Fruit fly (Drosophila melanogaster) whole organism, adult: ENCODE measurements around the gene por.

Source experiments
- CG11617 ChIP-seq: fragments of 200-800 bp; sonication (Bioruptor generic); optimal IDR thresholded peaks from 2 replicates; lab custom pipeline; 2017; ENCODE audit warnings: mild to moderate bottlenecking, missing biosample characterization, missing genetic modification reagents, missing genetic modification characterization
- CG12768 ChIP-seq: fragments of 200-800 bp; sonication (Bioruptor generic); optimal IDR thresholded peaks from 2 replicates; lab custom pipeline; 2017; ENCODE audit warnings: missing biosample characterization, missing genetic modification characterization, mild to moderate bottlenecking, moderate library complexity, missing genetic modification reagents
- CG14711 ChIP-seq: fragments of 200-800 bp; sonication (Bioruptor generic); optimal IDR thresholded peaks from 2 replicates; lab custom pipeline; 2018; ENCODE audit warnings: missing biosample characterization, mild to moderate bottlenecking, missing genetic modification characterization, moderate library complexity
- CG1620 ChIP-seq: fragments of 200-800 bp; sonication (Bioruptor generic); optimal IDR thresholded peaks from 2 replicates; lab custom pipeline; 2016; ENCODE audit warnings: missing biosample characterization, missing genetic modification characterization
- CG33017 ChIP-seq: fragments of 200-800 bp; sonication (Bioruptor generic); optimal IDR thresholded peaks from 2 replicates; lab custom pipeline; 2018; ENCODE audit warnings: missing biosample characterization, mild to moderate bottlenecking, missing genetic modification characterization, moderate library complexity
- CG5204 ChIP-seq: fragments of 200-800 bp; sonication (Bioruptor generic); optimal IDR thresholded peaks from 2 replicates; lab custom pipeline; 2016; ENCODE audit warnings: missing biosample characterization, missing genetic modification characterization
- CG7045 ChIP-seq: fragments of 200-800 bp; sonication (Bioruptor generic); optimal IDR thresholded peaks from 2 replicates; lab custom pipeline; 2017; ENCODE audit warnings: missing biosample characterization, mild to moderate bottlenecking, missing genetic modification characterization
- CG7101 ChIP-seq: fragments of 200-800 bp; sonication (Bioruptor generic); optimal IDR thresholded peaks from 2 replicates; lab custom pipeline; 2018; ENCODE audit warnings: missing biosample characterization, mild to moderate bottlenecking, missing genetic modification characterization, moderate library complexity
- Clk ChIP-seq: fragments of 200-800 bp; sonication (Bioruptor generic); optimal IDR thresholded peaks from 2 replicates; lab custom pipeline; 2017; ENCODE audit warnings: missing biosample characterization, missing genetic modification characterization
- Crg-1 ChIP-seq: fragments of 200-800 bp; sonication (Bioruptor generic); optimal IDR thresholded peaks from 2 replicates; lab custom pipeline; 2016; ENCODE audit warnings: missing biosample characterization, missing genetic modification characterization
- Hr96 ChIP-seq: fragments of 200-800 bp; sonication (Bioruptor generic); optimal IDR thresholded peaks from 2 replicates; lab custom pipeline; 2016; ENCODE audit warnings: missing biosample characterization, missing genetic modification characterization
- Mnt ChIP-seq: fragments of 200-800 bp; sonication (Bioruptor generic); optimal IDR thresholded peaks from 2 replicates; lab custom pipeline; 2016; ENCODE audit warnings: missing biosample characterization, mild to moderate bottlenecking, missing genetic modification characterization
- bab1 ChIP-seq: fragments of 200-800 bp; sonication (Bioruptor generic); optimal IDR thresholded peaks from 3 replicates; lab custom pipeline; 2019; ENCODE audit warnings: missing biosample characterization, mild to moderate bottlenecking, missing genetic modification characterization, moderate library complexity
- cic ChIP-seq: fragments of 200-800 bp; sonication (Bioruptor generic); optimal IDR thresholded peaks from 2 replicates; lab custom pipeline; 2017; ENCODE audit warnings: missing biosample characterization, mild to moderate bottlenecking, missing genetic modification characterization, moderate library complexity
- cnc ChIP-seq, 2 experiments: fragments of >200 bp; optimal IDR thresholded peaks; 2 replicates each; lab custom pipeline; 2017
- kay ChIP-seq: fragments of 200-800 bp; sonication (Bioruptor generic); peaks from one replicate; lab custom pipeline; 2016; ENCODE audit warnings: missing biosample characterization, missing genetic modification characterization, borderline replicate concordance
- ovo ChIP-seq: fragments of 200-800 bp; sonication (Bioruptor generic); optimal IDR thresholded peaks from 2 replicates; lab custom pipeline; 2016; ENCODE audit warnings: missing biosample characterization, missing genetic modification characterization
- pad ChIP-seq: fragments of 200-800 bp; sonication (Bioruptor generic); optimal IDR thresholded peaks from 3 replicates; lab custom pipeline; 2017; ENCODE audit warnings: missing biosample characterization, missing genetic modification characterization, mild to moderate bottlenecking, moderate library complexity, missing genetic modification reagents
- tj ChIP-seq: fragments of 200-800 bp; sonication (Bioruptor generic); optimal IDR thresholded peaks from 3 replicates; lab custom pipeline; 2017; ENCODE audit warnings: missing biosample characterization, mild to moderate bottlenecking, missing genetic modification characterization, moderate library complexity
- toe ChIP-seq: fragments of 200-800 bp; sonication (Bioruptor generic); optimal IDR thresholded peaks from 2 replicates; lab custom pipeline; 2016; ENCODE audit warnings: missing biosample characterization, missing genetic modification characterization

The por gene

dm6 chrX:18405567-18406059 lies 26.0 kb upstream of the por start:
- TF ChIP-seq CG7101 (tag; lab: Kevin White, UChicago) (peak; percentile 17), CG7045 (GFP tag; lab: Kevin White, UChicago) (peak; percentile 31), CG14711 (tag; lab: Kevin White, UChicago) (peak; percentile 57), toe (GFP tag; lab: Kevin White, UChicago) (peak; percentile 28), CG33017 (peak; percentile 46), Clk (GFP tag; lab: Kevin White, UChicago) (no peak), Mnt (GFP tag; lab: Kevin White, UChicago) (no peak), CG11617 (GFP tag; lab: Kevin White, UChicago) (peak; percentile 7), CG12768 (no peak), Hr96 (GFP tag; lab: Kevin White, UChicago) (peak; percentile 32)

dm6 chrX:18404632-18405238 lies 25.1 kb upstream of the por start:
- TF ChIP-seq CG33017, result no peak
- peak; percentile 55 for TF ChIP-seq cic (GFP tag; lab: Kevin White, UChicago)
- peak; percentile 54 for TF ChIP-seq CG5204
- peak; percentile 13 for TF ChIP-seq bab1 (GFP tag; lab: Kevin White, UChicago)
- TF ChIP-seq tj (GFP tag; lab: Kevin White, UChicago), result peak; percentile 46
- TF ChIP-seq toe (GFP tag; lab: Kevin White, UChicago), result no peak
- peak; percentile 8 for TF ChIP-seq CG7101 (tag; lab: Kevin White, UChicago)
- TF ChIP-seq CG12768, result no peak
- TF ChIP-seq ovo (GFP tag; lab: Kevin White, UChicago), result peak; percentile 12
- TF ChIP-seq pad (GFP tag; lab: Kevin White, UChicago), result peak; percentile 28
- TF ChIP-seq CG1620 (GFP tag; lab: Kevin White, UChicago), result no peak
- peak; percentile 52 for TF ChIP-seq Hr96 (GFP tag; lab: Kevin White, UChicago)
- peak; percentile 51 for TF ChIP-seq CG11617 (GFP tag; lab: Kevin White, UChicago)
- peak; percentile 91 for TF ChIP-seq kay (GFP tag; lab: Kevin White, UChicago)

dm6 chrX:18404150-18404631 lies 24.5 kb upstream of the por start:
- TF ChIP-seq CG14711 (tag; lab: Kevin White, UChicago) (no peak), ovo (GFP tag; lab: Kevin White, UChicago) (no peak), Mnt (GFP tag; lab: Kevin White, UChicago) (peak; percentile 12), cic (GFP tag; lab: Kevin White, UChicago) (no peak), CG11617 (GFP tag; lab: Kevin White, UChicago) (no peak), tj (GFP tag; lab: Kevin White, UChicago) (peak; percentile 77)

- no peak for TF ChIP-seq cnc (optimal IDR thresholded peaks at IDR 0.05; lab: Kevin White, UChicago)
- no peak for TF ChIP-seq toe (GFP tag; lab: Kevin White, UChicago)
- no peak for TF ChIP-seq Hr96 (GFP tag; lab: Kevin White, UChicago)
- no peak for TF ChIP-seq kay (GFP tag; lab: Kevin White, UChicago)
- no peak for TF ChIP-seq CG12768
These were observed 22.9 kb upstream of the por start for dm6 chrX:18402564-18402963.

- TF ChIP-seq CG5204, result no peak
- TF ChIP-seq pad (GFP tag; lab: Kevin White, UChicago), result no peak
- TF ChIP-seq Clk (GFP tag; lab: Kevin White, UChicago), result no peak
- TF ChIP-seq toe (GFP tag; lab: Kevin White, UChicago), result no peak
- no peak for TF ChIP-seq tj (GFP tag; lab: Kevin White, UChicago)
- TF ChIP-seq CG14711 (tag; lab: Kevin White, UChicago), result no peak
- TF ChIP-seq CG7045 (GFP tag; lab: Kevin White, UChicago), result no peak
- no peak for TF ChIP-seq bab1 (GFP tag; lab: Kevin White, UChicago)
- no peak for TF ChIP-seq cnc (optimal IDR thresholded peaks at IDR 0.05; lab: Kevin White, UChicago)
- no peak for TF ChIP-seq kay (GFP tag; lab: Kevin White, UChicago)
- no peak for TF ChIP-seq CG7101 (tag; lab: Kevin White, UChicago)
- TF ChIP-seq CG12768, result no peak
- TF ChIP-seq ovo (GFP tag; lab: Kevin White, UChicago), result no peak
- TF ChIP-seq Mnt (GFP tag; lab: Kevin White, UChicago), result no peak
- no peak for TF ChIP-seq Hr96 (GFP tag; lab: Kevin White, UChicago)
- no peak for TF ChIP-seq CG11617 (GFP tag; lab: Kevin White, UChicago)
- TF ChIP-seq Crg-1 (GFP tag; lab: Kevin White, UChicago), result no peak
- TF ChIP-seq CG33017, result no peak
- TF ChIP-seq cic (GFP tag; lab: Kevin White, UChicago), result no peak
These were observed 20.3 kb upstream of the por start, which contains the start of gene CG34328 for dm6 chrX:18399965-18400364. CG34328 (minus strand) TSS chrX:18400065.

- TF ChIP-seq CG14711 (tag; lab: Kevin White, UChicago) (no peak), tj (GFP tag; lab: Kevin White, UChicago) (peak; percentile 61), cic (GFP tag; lab: Kevin White, UChicago) (peak; percentile 73), Mnt (GFP tag; lab: Kevin White, UChicago) (peak; percentile 44)
These were observed 15.5 kb upstream of the por start for dm6 chrX:18395157-18395556.
